Fruit fly (Drosophila melanogaster) whole organism, prepupa: ENCODE results near the gene CG12516.

ENCODE experiments used
- CG10669 ChIP-seq: fragments of 200-800 bp; sonication (Bioruptor generic); optimal IDR thresholded peaks from 3 replicates; lab custom pipeline; 2018; ENCODE audit warnings: missing biosample characterization, mild to moderate bottlenecking, missing genetic modification characterization, moderate library complexity
- CG11294 ChIP-seq: fragments of 200-800 bp; sonication (Bioruptor generic); IDR thresholded peaks from 2 replicates; pipeline ENCODE4 v1.3.6; 2022; ENCODE audit warnings: missing biosample characterization, missing genetic modification characterization
- CG11762 ChIP-seq: fragments of 200-800 bp; sonication (Bioruptor generic); optimal IDR thresholded peaks from 3 replicates; lab custom pipeline; 2016; ENCODE audit warnings: missing biosample characterization, missing genetic modification characterization; ENCODE audit not compliant: insufficient read depth
- CG11902 ChIP-seq: fragments of 200-800 bp; sonication (Bioruptor generic); optimal IDR thresholded peaks from 3 replicates; lab custom pipeline; 2016; ENCODE audit warnings: missing biosample characterization, missing genetic modification characterization
- CG1621 ChIP-seq: fragments of 200-800 bp; sonication (Bioruptor generic); optimal IDR thresholded peaks from 3 replicates; lab custom pipeline; 2018; ENCODE audit warnings: missing biosample characterization, mild to moderate bottlenecking, missing genetic modification characterization
- CG16779 ChIP-seq: fragments of 200-800 bp; sonication (Bioruptor generic); optimal IDR thresholded peaks from 3 replicates; lab custom pipeline; 2017; ENCODE audit warnings: missing biosample characterization, mild to moderate bottlenecking, missing genetic modification characterization
- CG3032 ChIP-seq: fragments of 200-800 bp; optimal IDR thresholded peaks from 2 replicates; lab custom pipeline; 2019; ENCODE audit warnings: missing biosample characterization, mild to moderate bottlenecking, missing genetic modification characterization, moderate library complexity
- CG31627 ChIP-seq: fragments of 200-800 bp; sonication (Bioruptor generic); optimal IDR thresholded peaks from 3 replicates; lab custom pipeline; 2016; ENCODE audit warnings: missing biosample characterization, missing genetic modification characterization
- CG32006 ChIP-seq: fragments of 200-800 bp; sonication (Bioruptor generic); optimal IDR thresholded peaks from 3 replicates; lab custom pipeline; 2017; ENCODE audit warnings: missing biosample characterization, mild to moderate bottlenecking, missing genetic modification characterization
- CG34406 ChIP-seq: fragments of 200-800 bp; sonication (Bioruptor generic); optimal IDR thresholded peaks from 3 replicates; lab custom pipeline; 2016; ENCODE audit warnings: missing biosample characterization, missing genetic modification characterization
- CG3919 ChIP-seq: fragments of 200-800 bp; sonication (Bioruptor generic); optimal IDR thresholded peaks from 3 replicates; lab custom pipeline; 2016; ENCODE audit warnings: missing biosample characterization, missing genetic modification characterization
- CG6163 ChIP-seq: fragments of 200-800 bp; sonication (Bioruptor generic); IDR thresholded peaks from 3 replicates; pipeline ENCODE4 v1.3.6; 2022; ENCODE audit warnings: missing biosample characterization, missing genetic modification characterization
- CG6276 ChIP-seq: fragments of 200-800 bp; sonication (Bioruptor generic); optimal IDR thresholded peaks from 2 replicates; lab custom pipeline; 2017; ENCODE audit warnings: missing biosample characterization, mild to moderate bottlenecking, missing genetic modification characterization
- CG6792 ChIP-seq: fragments of 200-800 bp; sonication (Bioruptor generic); optimal IDR thresholded peaks from 3 replicates; lab custom pipeline; 2016; ENCODE audit warnings: missing biosample characterization, missing genetic modification characterization
- CG6808 ChIP-seq: fragments of 200-800 bp; sonication (Bioruptor generic); optimal IDR thresholded peaks from 3 replicates; lab custom pipeline; 2017; ENCODE audit warnings: missing biosample characterization, missing genetic modification characterization, mild to moderate bottlenecking, moderate library complexity, missing genetic modification reagents
- CG7368 ChIP-seq: fragments of 200-800 bp; sonication (Bioruptor generic); optimal IDR thresholded peaks from 3 replicates; lab custom pipeline; 2016; ENCODE audit warnings: missing biosample characterization, missing genetic modification characterization
- CG8119 ChIP-seq: fragments of 200-800 bp; sonication (Bioruptor generic); IDR thresholded peaks from 3 replicates; pipeline ENCODE4 v1.3.6; 2022; ENCODE audit warnings: missing biosample characterization, missing genetic modification characterization
- CG8632 ChIP-seq: fragments of 200-800 bp; sonication (Bioruptor generic); optimal IDR thresholded peaks from 3 replicates; lab custom pipeline; 2016; ENCODE audit warnings: missing biosample characterization, missing genetic modification characterization
- CG9139 ChIP-seq: fragments of 200-800 bp; sonication (Bioruptor generic); optimal IDR thresholded peaks from 3 replicates; lab custom pipeline; 2017; ENCODE audit warnings: missing biosample characterization, mild to moderate bottlenecking, missing genetic modification characterization
- Eip75B ChIP-seq: fragments of 200-800 bp; sonication (Bioruptor generic); optimal IDR thresholded peaks from 3 replicates; lab custom pipeline; 2016; ENCODE audit warnings: missing biosample characterization, missing genetic modification characterization
- Eip93F ChIP-seq: fragments of 200-800 bp; sonication (Bioruptor generic); optimal IDR thresholded peaks from 2 replicates; lab custom pipeline; 2016; ENCODE audit warnings: missing biosample characterization, mild to moderate bottlenecking, missing genetic modification characterization
- Ets21C ChIP-seq: fragments of 200-800 bp; sonication (Bioruptor generic); optimal IDR thresholded peaks from 3 replicates; lab custom pipeline; 2016; ENCODE audit warnings: missing biosample characterization, missing genetic modification characterization
- Ets96B ChIP-seq: fragments of 200-800 bp; optimal IDR thresholded peaks from 2 replicates; lab custom pipeline; 2019; ENCODE audit warnings: missing biosample characterization, mild to moderate bottlenecking, missing genetic modification characterization, moderate library complexity
- Gug ChIP-seq: fragments of 200-800 bp; sonication (Bioruptor generic); IDR thresholded peaks from 2 replicates; pipeline ENCODE4 v1.3.6; 2022; ENCODE audit warnings: missing biosample characterization, missing genetic modification characterization
- Hr39 ChIP-seq: fragments of 200-800 bp; sonication (Bioruptor generic); optimal IDR thresholded peaks from 2 replicates; lab custom pipeline; 2016; ENCODE audit warnings: missing biosample characterization, missing genetic modification characterization
- Hr4 ChIP-seq: fragments of 200-800 bp; sonication (Bioruptor generic); optimal IDR thresholded peaks from 3 replicates; lab custom pipeline; 2016; ENCODE audit warnings: missing biosample characterization, missing genetic modification characterization
- Lpt ChIP-seq: fragments of 200-800 bp; sonication (Bioruptor generic); optimal IDR thresholded peaks from 3 replicates; lab custom pipeline; 2016; ENCODE audit warnings: missing biosample characterization, missing genetic modification characterization
- Met ChIP-seq: fragments of 200-800 bp; sonication (Bioruptor generic); optimal IDR thresholded peaks from 3 replicates; lab custom pipeline; 2016; ENCODE audit warnings: missing biosample characterization, missing genetic modification characterization
- OdsH ChIP-seq: fragments of 200-800 bp; sonication (Bioruptor generic); optimal IDR thresholded peaks from 3 replicates; lab custom pipeline; 2016; ENCODE audit warnings: missing biosample characterization, missing genetic modification characterization
- Sox14 ChIP-seq: fragments of 200-800 bp; sonication (Bioruptor generic); optimal IDR thresholded peaks from 3 replicates; lab custom pipeline; 2016; ENCODE audit warnings: missing biosample characterization, missing genetic modification characterization
- Sox15 ChIP-seq: fragments of 200-800 bp; sonication (Bioruptor generic); optimal IDR thresholded peaks from 3 replicates; lab custom pipeline; 2016; ENCODE audit warnings: missing biosample characterization, missing genetic modification characterization
- dac ChIP-seq: fragments of 200-800 bp; sonication (Bioruptor generic); optimal IDR thresholded peaks from 2 replicates; lab custom pipeline; 2017; ENCODE audit warnings: missing biosample characterization, mild to moderate bottlenecking, missing genetic modification characterization
- dsx ChIP-seq: fragments of 200-800 bp; optimal IDR thresholded peaks from 3 replicates; lab custom pipeline; 2019; ENCODE audit warnings: missing biosample characterization, mild to moderate bottlenecking, missing genetic modification characterization, moderate library complexity; ENCODE audit not compliant: poor library complexity, severe bottlenecking
- eg ChIP-seq: fragments of 200-800 bp; sonication (Bioruptor generic); IDR thresholded peaks from 3 replicates; pipeline ENCODE4 v1.3.6; 2022; ENCODE audit warnings: missing biosample characterization, missing genetic modification characterization
- esn ChIP-seq: fragments of 200-800 bp; sonication (Bioruptor generic); optimal IDR thresholded peaks from 2 replicates; lab custom pipeline; 2016; ENCODE audit warnings: missing biosample characterization, mild to moderate bottlenecking, missing genetic modification characterization, moderate library complexity
- fkh ChIP-seq: fragments of 200-800 bp; sonication (Bioruptor generic); optimal IDR thresholded peaks from 3 replicates; lab custom pipeline; 2017; ENCODE audit warnings: missing biosample characterization, mild to moderate bottlenecking, missing genetic modification characterization, moderate library complexity
- lz ChIP-seq: fragments of 200-800 bp; sonication (Bioruptor generic); optimal IDR thresholded peaks from 3 replicates; lab custom pipeline; 2016; ENCODE audit warnings: missing biosample characterization, missing genetic modification characterization
- net ChIP-seq: fragments of 200-800 bp; sonication (Bioruptor generic); optimal IDR thresholded peaks from 3 replicates; lab custom pipeline; 2016; ENCODE audit warnings: missing biosample characterization, missing genetic modification characterization
- pdm3 ChIP-seq: fragments of 200-800 bp; sonication (Bioruptor generic); optimal IDR thresholded peaks from 3 replicates; lab custom pipeline; 2016; ENCODE audit warnings: missing biosample characterization, missing genetic modification characterization
- salr ChIP-seq, 2 experiments: fragments of 200-800 bp; sonication (Bioruptor generic); optimal IDR thresholded peaks; 3 replicates each; lab custom pipeline; 2016 to 2018; ENCODE audit warnings: missing biosample characterization in 2 of 2, missing genetic modification characterization in 2 of 2, mild to moderate bottlenecking in 1 of 2
- spab ChIP-seq: fragments of 200-800 bp; sonication (Bioruptor generic); optimal IDR thresholded peaks from 2 replicates; lab custom pipeline; 2017; ENCODE audit warnings: missing biosample characterization, mild to moderate bottlenecking, missing genetic modification characterization, missing genetic modification reagents
- svp ChIP-seq: fragments of 200-800 bp; sonication (Bioruptor generic); peaks from one replicate; lab custom pipeline; 2016; ENCODE audit warnings: missing biosample characterization, missing genetic modification characterization
- topi ChIP-seq: fragments of 200-800 bp; sonication (Bioruptor generic); optimal IDR thresholded peaks from 3 replicates; lab custom pipeline; 2016; ENCODE audit warnings: missing biosample characterization, missing genetic modification characterization
- vri ChIP-seq: fragments of 200-800 bp; sonication (Bioruptor generic); optimal IDR thresholded peaks from 3 replicates; lab custom pipeline; 2016; ENCODE audit warnings: missing biosample characterization, mild to moderate bottlenecking, missing genetic modification characterization

The CG12516 gene

DNA sequence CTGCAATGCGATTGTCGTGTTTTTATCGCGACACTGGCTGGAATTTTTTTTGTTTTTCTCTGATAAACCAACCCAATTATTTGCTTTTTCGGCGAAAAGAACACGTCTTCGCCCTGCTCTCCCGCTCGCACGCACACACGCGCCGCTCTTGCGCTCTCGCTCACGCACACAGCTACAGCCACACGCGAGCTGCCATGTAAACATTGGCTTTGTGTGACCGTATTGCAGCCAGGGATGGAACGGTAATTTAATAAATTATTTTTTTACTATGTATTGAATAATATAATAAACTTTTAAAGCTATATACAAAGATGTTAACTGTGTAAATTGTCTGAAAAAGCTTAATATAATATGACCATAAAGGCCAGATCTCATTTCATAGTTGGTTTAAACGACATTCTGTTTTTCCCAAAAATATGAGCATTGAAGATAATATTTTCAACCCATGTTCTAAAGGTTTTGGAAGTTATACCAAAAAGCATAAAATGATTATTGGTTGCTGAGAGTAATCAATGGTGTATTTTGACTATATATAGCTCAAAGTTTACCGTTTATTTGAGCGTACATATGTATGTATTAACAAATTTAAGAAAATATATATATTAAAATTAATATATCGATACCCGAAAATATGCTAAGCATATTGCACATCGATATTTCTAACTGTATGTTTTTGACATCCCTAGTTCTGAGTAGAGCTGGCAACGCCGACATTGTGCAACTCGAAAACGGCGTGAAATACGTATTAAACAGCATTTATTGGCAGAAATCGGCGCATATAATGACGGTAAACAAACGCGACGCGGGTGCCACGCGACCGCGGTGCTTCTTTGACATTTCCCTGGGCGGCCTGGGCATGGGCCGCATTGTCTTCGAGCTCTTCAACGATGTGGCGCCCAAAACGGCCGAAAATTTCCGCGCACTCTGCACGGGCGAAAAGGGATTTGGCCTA, 35.5 kb upstream of the CG12516 start, which contains the start of the genes Gfat2 and Moca-cyp (continued):
- TF ChIP-seq eg (GFP tag; lab: Robert Waterston, UW) (peak; percentile 62), Hr4 (GFP tag; lab: Kevin White, UChicago) (peak; percentile 54), CG9139 (no peak), CG11294 (GFP tag; lab: Robert Waterston, UW) (peak; percentile 38; the same call in 1 of the 2 replicates), CG10669 (peak; percentile 53), CG32006 (GFP tag; lab: Kevin White, UChicago) (peak; percentile 64), Hr39 (GFP tag; lab: Kevin White, UChicago) (peak; percentile 33), svp (GFP tag; lab: Kevin White, UChicago) (peak; percentile 86), CG3032 (peak; percentile 73), Eip75B (GFP tag; lab: Kevin White, UChicago) (peak; percentile 3), CG6808 (GFP tag; lab: Kevin White, UChicago) (peak; percentile 0), CG6276 (GFP tag; lab: Kevin White, UChicago) (no peak), dsx (peak; percentile 44), CG11902 (GFP tag; lab: Kevin White, UChicago) (peak; percentile 24), Lpt (GFP tag; lab: Kevin White, UChicago) (peak; percentile 48), dac (peak; percentile 9), net (GFP tag; lab: Kevin White, UChicago) (peak; percentile 27), Gug (GFP tag; lab: Robert Waterston, UW) (peak; percentile 36; the same call in 1 of the 2 replicates), salr (GFP tag; optimal IDR thresholded peaks at IDR 0.05; lab: Kevin White, UChicago) (peak; percentile 17 to 57), OdsH (GFP tag; lab: Kevin White, UChicago) (peak; percentile 77), CG16779 (tag; lab: Kevin White, UChicago) (peak; percentile 21), Ets96B (tag; lab: Kevin White, UChicago) (peak; percentile 52)

DNA sequence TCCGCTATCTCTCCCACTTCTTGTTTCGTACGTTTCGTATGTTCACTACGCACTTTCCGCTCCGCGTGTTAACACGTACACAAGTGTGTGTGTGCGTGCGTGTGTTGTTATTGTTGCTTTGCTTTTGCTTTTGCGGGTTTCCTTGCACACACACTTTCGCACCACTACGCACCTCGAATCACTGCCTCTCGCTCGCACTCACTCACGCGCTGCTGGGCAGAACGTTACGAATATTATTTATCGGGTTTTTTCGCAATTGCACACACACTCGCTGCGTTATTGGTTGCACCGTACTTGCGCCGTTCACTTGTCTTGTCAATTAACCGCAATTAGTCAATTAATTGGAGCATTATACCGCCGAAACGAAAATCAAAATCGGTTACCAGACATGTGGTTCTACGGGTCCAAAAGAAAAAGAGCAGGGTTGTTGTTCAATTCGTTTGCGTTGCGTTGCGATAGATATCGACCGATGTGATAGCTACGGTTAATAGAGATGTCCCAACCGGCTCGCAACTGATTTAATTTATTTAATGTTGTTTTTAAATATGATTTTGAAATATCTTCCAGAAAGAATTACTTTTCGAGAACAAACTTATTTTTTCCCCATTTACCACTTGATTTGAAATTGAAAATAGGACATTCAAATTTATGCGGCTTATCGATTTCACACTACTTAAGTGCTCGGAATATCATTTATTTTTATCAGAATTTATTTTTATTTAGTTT, 31.8 kb upstream of the CG12516 start, which contains the start of gene larp:
Gene larp, minus strand, starts transcription at position 395 of the 726 bp plus-strand sequence.
- peak; percentile 50; the same call in 1 of the 3 replicates for TF ChIP-seq CG6163 (GFP tag; lab: Robert Waterston, UW)
- TF ChIP-seq CG1621: peak; percentile 97
- peak; percentile 62 for TF ChIP-seq pdm3 (GFP tag; lab: Kevin White, UChicago)
- TF ChIP-seq CG8119 (GFP tag; lab: Robert Waterston, UW): no peak
- TF ChIP-seq CG6792: peak; percentile 25
- TF ChIP-seq CG3919: no peak
- TF ChIP-seq CG3032: peak; percentile 42
- peak; percentile 76 for TF ChIP-seq CG31627
- TF ChIP-seq lz: peak; percentile 66
- TF ChIP-seq esn (GFP tag; lab: Kevin White, UChicago): peak; percentile 59
- peak; percentile 50 for TF ChIP-seq topi
- TF ChIP-seq Met: peak; percentile 58
- peak; percentile 26 for TF ChIP-seq Ets96B (tag; lab: Kevin White, UChicago)
- TF ChIP-seq fkh (GFP tag; lab: Kevin White, UChicago): no peak
- TF ChIP-seq CG11762 (GFP tag; lab: Kevin White, UChicago): no peak
- TF ChIP-seq Sox15 (GFP tag; lab: Kevin White, UChicago): peak; percentile 32
- TF ChIP-seq spab (GFP tag; lab: Kevin White, UChicago): no peak
- TF ChIP-seq CG6808 (GFP tag; lab: Kevin White, UChicago): no peak
- TF ChIP-seq net (GFP tag; lab: Kevin White, UChicago): peak; percentile 2
- 0 out of 2 replicates have a peak, but pooled peaks have one; percentile 12 for TF ChIP-seq Gug (GFP tag; lab: Robert Waterston, UW)
- TF ChIP-seq Eip75B (GFP tag; lab: Kevin White, UChicago): peak; percentile 37
- peak; percentile 34 for TF ChIP-seq CG11902 (GFP tag; lab: Kevin White, UChicago)
- TF ChIP-seq Hr4 (GFP tag; lab: Kevin White, UChicago): peak; percentile 50
- TF ChIP-seq vri: no peak
- no peak for TF ChIP-seq dac
- TF ChIP-seq CG16779 (tag; lab: Kevin White, UChicago): no peak
- peak; percentile 49 for TF ChIP-seq CG32006 (GFP tag; lab: Kevin White, UChicago)
- TF ChIP-seq Eip93F (GFP tag; lab: Kevin White, UChicago): no peak
- TF ChIP-seq Ets21C (GFP tag; lab: Kevin White, UChicago): peak; percentile 65
- TF ChIP-seq OdsH (GFP tag; lab: Kevin White, UChicago): peak; percentile 55
- TF ChIP-seq CG8632 (GFP tag; lab: Kevin White, UChicago): no peak
- TF ChIP-seq CG9139: no peak
- peak; percentile 55 for TF ChIP-seq Sox14 (GFP tag; lab: Kevin White, UChicago)
- TF ChIP-seq CG34406: peak; percentile 36
- TF ChIP-seq CG7368: no peak
